Fruit fly (Drosophila melanogaster) whole organism, embryonic: ENCODE results near the gene SclA.

Experiments
- B-H1 ChIP-seq: fragments of 200-800 bp; sonication (Bioruptor generic); IDR thresholded peaks from 3 replicates; pipeline ENCODE4 v1.3.6; 2022; ENCODE audit warnings: missing biosample characterization, missing genetic modification characterization
- CG10147 ChIP-seq: fragments of 200-800 bp; sonication (Bioruptor generic); optimal IDR thresholded peaks from 2 replicates; lab custom pipeline; 2019; ENCODE audit warnings: missing biosample characterization, mild to moderate bottlenecking, missing genetic modification characterization, moderate library complexity
- CG10959 ChIP-seq: fragments of 200-800 bp; sonication (Bioruptor generic); IDR thresholded peaks from 2 replicates; pipeline ENCODE4 v1.3.6; 2022; ENCODE audit warnings: missing biosample characterization, missing genetic modification characterization
- CG10979 ChIP-seq: fragments of 200-800 bp; sonication (Bioruptor generic); optimal IDR thresholded peaks from 2 replicates; lab custom pipeline; 2018; ENCODE audit warnings: missing biosample characterization, mild to moderate bottlenecking, missing genetic modification characterization, moderate library complexity
- CG11456 ChIP-seq: fragments of 200-800 bp; sonication (Bioruptor generic); IDR thresholded peaks from 3 replicates; pipeline ENCODE4 v1.3.6; 2022; ENCODE audit warnings: missing biosample characterization, missing genetic modification characterization
- CG13424 ChIP-seq: fragments of 200-800 bp; sonication (Bioruptor generic); optimal IDR thresholded peaks from 2 replicates; lab custom pipeline; 2019; ENCODE audit warnings: missing biosample characterization, mild to moderate bottlenecking, missing genetic modification characterization, moderate library complexity
- CG13624 ChIP-seq: fragments of 200-800 bp; sonication (Bioruptor generic); optimal IDR thresholded peaks from 2 replicates; lab custom pipeline; 2016; ENCODE audit warnings: missing biosample characterization, missing genetic modification characterization
- CG1832 ChIP-seq: fragments of 200-800 bp; sonication (Bioruptor generic); optimal IDR thresholded peaks from 2 replicates; lab custom pipeline; 2017; ENCODE audit warnings: missing biosample characterization, mild to moderate bottlenecking, missing genetic modification characterization, inconsistent platforms
- CG30020 ChIP-seq: fragments of 200-800 bp; optimal IDR thresholded peaks from 2 replicates; lab custom pipeline; 2019; ENCODE audit warnings: missing biosample characterization, mild to moderate bottlenecking, missing genetic modification characterization, moderate library complexity
- CG3995 ChIP-seq: fragments of 200-800 bp; sonication (Bioruptor generic); optimal IDR thresholded peaks from 3 replicates; lab custom pipeline; 2016; ENCODE audit warnings: missing biosample characterization, missing genetic modification characterization
- CG4617 ChIP-seq: fragments of 200-800 bp; sonication (Bioruptor generic); optimal IDR thresholded peaks from 3 replicates; lab custom pipeline; 2016; ENCODE audit warnings: missing biosample characterization, missing genetic modification characterization, borderline replicate concordance
- CG6765 ChIP-seq: fragments of 200-800 bp; sonication (Bioruptor generic); optimal IDR thresholded peaks from 3 replicates; lab custom pipeline; 2017; ENCODE audit warnings: missing biosample characterization, mild to moderate bottlenecking, missing genetic modification characterization
- CG7372 ChIP-seq: fragments of 200-800 bp; sonication (Bioruptor generic); IDR thresholded peaks from 2 replicates; pipeline ENCODE4 v1.3.6; 2022; ENCODE audit warnings: missing biosample characterization, missing genetic modification characterization
- CG8924 ChIP-seq: fragments of 200-800 bp; optimal IDR thresholded peaks from 3 replicates; lab custom pipeline; 2019; ENCODE audit warnings: missing biosample characterization, mild to moderate bottlenecking, missing genetic modification characterization, moderate library complexity
- CG8944 ChIP-seq: fragments of 200-800 bp; sonication (Bioruptor generic); optimal IDR thresholded peaks from 3 replicates; lab custom pipeline; 2016; ENCODE audit warnings: missing biosample characterization, missing genetic modification characterization
- CTCF ChIP-seq: fragments of 200-800 bp; sonication (Bioruptor generic); optimal IDR thresholded peaks from 2 replicates; lab custom pipeline; 2017; ENCODE audit warnings: missing biosample characterization, mild to moderate bottlenecking, missing genetic modification characterization, moderate library complexity
- Dad ChIP-seq: fragments of 200-800 bp; sonication (Bioruptor generic); optimal IDR thresholded peaks from 3 replicates; lab custom pipeline; 2016; ENCODE audit warnings: missing biosample characterization, missing genetic modification characterization
- Deaf1 ChIP-seq: fragments of 200-800 bp; optimal IDR thresholded peaks from 3 replicates; lab custom pipeline; 2019; ENCODE audit warnings: missing biosample characterization, mild to moderate bottlenecking, missing genetic modification characterization, moderate library complexity
- Dfd ChIP-seq, 2 experiments: fragments of >200 bp; optimal IDR thresholded peaks; 2 replicates each; lab custom pipeline; 2017; ENCODE audit warnings: missing biosample characterization in 2 of 2, missing genetic modification characterization in 2 of 2
- Dip3 ChIP-seq: fragments of 200-800 bp; sonication (Bioruptor generic); optimal IDR thresholded peaks from 3 replicates; lab custom pipeline; 2016; ENCODE audit warnings: missing biosample characterization, missing genetic modification characterization
- Dref ChIP-seq: fragments of 200-800 bp; sonication (Bioruptor generic); IDR thresholded peaks from 2 replicates; pipeline ENCODE4 v1.3.6; 2022; ENCODE audit warnings: missing biosample characterization, missing genetic modification characterization
- Fer2 ChIP-seq: fragments of 200-800 bp; sonication (Bioruptor generic); optimal IDR thresholded peaks from 2 replicates; lab custom pipeline; 2018; ENCODE audit warnings: missing biosample characterization, mild to moderate bottlenecking, missing genetic modification characterization, moderate library complexity
- Hr39 ChIP-seq: fragments of >200 bp; optimal IDR thresholded peaks from 2 replicates; lab custom pipeline; 2017
- Oli ChIP-seq: fragments of 200-800 bp; sonication (Bioruptor generic); optimal IDR thresholded peaks from 2 replicates; lab custom pipeline; 2018; ENCODE audit warnings: missing biosample characterization, mild to moderate bottlenecking, missing genetic modification characterization, moderate library complexity
- PHDP ChIP-seq: fragments of 200-800 bp; sonication (Bioruptor generic); optimal IDR thresholded peaks from 3 replicates; lab custom pipeline; 2018; ENCODE audit warnings: missing biosample characterization, mild to moderate bottlenecking, missing genetic modification characterization, moderate library complexity
- Sox100B ChIP-seq: fragments of 200-800 bp; sonication (Bioruptor generic); optimal IDR thresholded peaks from 3 replicates; lab custom pipeline; 2018; ENCODE audit warnings: missing biosample characterization, mild to moderate bottlenecking, missing genetic modification characterization
- Taf1 ChIP-seq: fragments of 200-800 bp; sonication (Bioruptor generic); IDR thresholded peaks from 2 replicates; pipeline ENCODE4 v1.3.6; 2022; ENCODE audit warnings: missing biosample characterization, missing genetic modification characterization
- YL-1 ChIP-seq: fragments of 200-800 bp; sonication (Bioruptor generic); optimal IDR thresholded peaks from 3 replicates; lab custom pipeline; 2017; ENCODE audit warnings: missing biosample characterization, mild to moderate bottlenecking, missing genetic modification characterization
- ac ChIP-seq: fragments of 200-800 bp; sonication (Bioruptor generic); optimal IDR thresholded peaks from 3 replicates; lab custom pipeline; 2017; ENCODE audit warnings: missing biosample characterization, mild to moderate bottlenecking, missing genetic modification characterization
- btn ChIP-seq: fragments of 200-800 bp; sonication (Bioruptor generic); optimal IDR thresholded peaks from 2 replicates; lab custom pipeline; 2016; ENCODE audit warnings: missing biosample characterization, missing genetic modification characterization
- dmrt99B ChIP-seq: fragments of 200-800 bp; sonication (Bioruptor generic); optimal IDR thresholded peaks from 2 replicates; lab custom pipeline; 2018; ENCODE audit warnings: missing biosample characterization, mild to moderate bottlenecking, missing genetic modification characterization, moderate library complexity
- en ChIP-seq: fragments of 200-800 bp; sonication (Bioruptor generic); optimal IDR thresholded peaks from 2 replicates; lab custom pipeline; 2016; ENCODE audit warnings: missing biosample characterization, missing genetic modification characterization
- eyg ChIP-seq: fragments of 200-800 bp; sonication (Bioruptor generic); optimal IDR thresholded peaks from 3 replicates; lab custom pipeline; 2016; ENCODE audit warnings: missing biosample characterization, missing genetic modification characterization
- fd64A ChIP-seq: fragments of 200-800 bp; sonication (Bioruptor generic); optimal IDR thresholded peaks from 3 replicates; lab custom pipeline; 2018; ENCODE audit warnings: missing biosample characterization, mild to moderate bottlenecking, missing genetic modification characterization
- fu2 ChIP-seq: fragments of 200-800 bp; sonication (Bioruptor generic); optimal IDR thresholded peaks from 2 replicates; lab custom pipeline; 2016; ENCODE audit warnings: missing biosample characterization, missing genetic modification characterization
- gro ChIP-seq: fragments of 200-800 bp; sonication (Bioruptor generic); optimal IDR thresholded peaks from 2 replicates; lab custom pipeline; 2016; ENCODE audit warnings: missing biosample characterization, missing genetic modification characterization
- lola ChIP-seq, 3 experiments: fragments of >200 bp in 2 of 3; fragments of 200-800 bp in 1 of 3; sonication (Bioruptor generic) in 1 of 3; optimal IDR thresholded peaks; 2 replicates each; lab custom pipeline; 2017 to 2019; ENCODE audit warnings: missing biosample characterization in 3 of 3, missing genetic modification characterization in 3 of 3, mild to moderate bottlenecking in 1 of 3, moderate library complexity in 1 of 3
- mld ChIP-seq: fragments of 200-800 bp; sonication (Bioruptor generic); IDR thresholded peaks from 3 replicates; pipeline ENCODE4 v1.3.6; 2022; ENCODE audit warnings: missing biosample characterization, missing genetic modification characterization; ENCODE audit not compliant: partially characterized antibody
- pfk ChIP-seq: fragments of 200-800 bp; sonication (Bioruptor generic); optimal IDR thresholded peaks from 2 replicates; lab custom pipeline; 2018; ENCODE audit warnings: missing biosample characterization, mild to moderate bottlenecking, missing genetic modification characterization, moderate library complexity
- phol ChIP-seq: fragments of 200-800 bp; sonication (Bioruptor generic); optimal IDR thresholded peaks from 3 replicates; lab custom pipeline; 2018; ENCODE audit warnings: missing biosample characterization, mild to moderate bottlenecking, missing genetic modification characterization, moderate library complexity
- pita ChIP-seq: fragments of 200-800 bp; sonication (Bioruptor generic); optimal IDR thresholded peaks from 2 replicates; lab custom pipeline; 2017; ENCODE audit warnings: missing biosample characterization, mild to moderate bottlenecking, missing genetic modification characterization
- pzg ChIP-seq: fragments of 200-800 bp; sonication (Bioruptor generic); optimal IDR thresholded peaks from 3 replicates; lab custom pipeline; 2018; ENCODE audit warnings: missing biosample characterization, mild to moderate bottlenecking, missing genetic modification characterization, moderate library complexity
- salm ChIP-seq: fragments of 200-800 bp; sonication (Bioruptor generic); optimal IDR thresholded peaks from 2 replicates; lab custom pipeline; 2018; ENCODE audit warnings: missing biosample characterization, mild to moderate bottlenecking, missing genetic modification characterization
- sc ChIP-seq, 3 experiments: fragments of >200 bp in 2 of 3; fragments of 200-800 bp in 1 of 3; sonication (Bioruptor generic) in 1 of 3; optimal IDR thresholded peaks; 2 replicates in 2 of 3; 3 replicates in 1 of 3; lab custom pipeline; 2017; ENCODE audit warnings: mild to moderate bottlenecking in 1 of 3, missing biosample characterization in 1 of 3, missing genetic modification characterization in 1 of 3, missing genetic modification reagents in 1 of 3
- sens-2 ChIP-seq: fragments of 200-800 bp; sonication (Bioruptor generic); IDR thresholded peaks from 2 replicates; pipeline ENCODE4 v1.3.6; 2022; ENCODE audit warnings: missing biosample characterization, missing genetic modification characterization
- so ChIP-seq: fragments of 200-800 bp; sonication (Bioruptor generic); IDR thresholded peaks from 3 replicates; pipeline ENCODE4 v1.3.6; 2022; ENCODE audit warnings: missing biosample characterization, missing genetic modification characterization
- sob ChIP-seq: fragments of 200-800 bp; sonication (Bioruptor generic); IDR thresholded peaks from 2 replicates; pipeline ENCODE4 v1.3.6; 2022; ENCODE audit warnings: missing biosample characterization, missing genetic modification characterization
- sqz ChIP-seq: fragments of 200-800 bp; sonication (Bioruptor generic); optimal IDR thresholded peaks from 3 replicates; lab custom pipeline; 2018; ENCODE audit warnings: missing biosample characterization, mild to moderate bottlenecking, missing genetic modification characterization
- tin ChIP-seq: fragments of 200-800 bp; sonication (Bioruptor generic); optimal IDR thresholded peaks from 3 replicates; lab custom pipeline; 2016; ENCODE audit warnings: missing biosample characterization, missing genetic modification characterization

SclA gene

dm6 chr2L:16887660-16888573 is 50.1 kb downstream of the SclA start, which contains the start of the genes osi and tweek (continued):
- TF ChIP-seq phol (tag; lab: Kevin White, UChicago) (peak; percentile 72), CG8924 (tag; lab: Kevin White, UChicago) (peak; percentile 66), Dref (peak; percentile 40), tin (GFP tag; lab: Kevin White, UChicago) (peak; percentile 57), PHDP (tag; lab: Kevin White, UChicago) (no peak), lola (GFP tag; optimal IDR thresholded peaks at IDR 0.05; lab: Kevin White, UChicago) (peak in 1 of 3 experiments; percentile 78), sens-2 (GFP tag; lab: Robert Waterston, UW) (no peak), sqz (GFP tag; lab: Kevin White, UChicago) (no peak), CG13624 (no peak), pzg (GFP tag; lab: Kevin White, UChicago) (peak; percentile 64), CG7372 (GFP tag; lab: Robert Waterston, UW) (0 out of 2 replicates have a peak, but pooled peaks have one; percentile 9), mld (GFP tag; lab: Robert Waterston, UW) (no peak; the same call in 1 of the 3 replicates), CG10979 (tag; lab: Kevin White, UChicago) (peak; percentile 8), Fer2 (tag; lab: Kevin White, UChicago) (peak; percentile 0), Hr39 (lab: Kevin White, UChicago) (no peak), fu2 (GFP tag; lab: Kevin White, UChicago) (peak; percentile 56), so (no peak), sc (optimal IDR thresholded peaks at IDR 0.05; lab: Kevin White, UChicago) (no peak), sc (GFP tag; optimal IDR thresholded peaks at IDR 0.05; lab: Kevin White, UChicago) (peak; percentile 22), CG13424 (tag; lab: Kevin White, UChicago) (peak; percentile 75), CG6765 (no peak), CG3995 (GFP tag; lab: Kevin White, UChicago) (peak; percentile 94), gro (GFP tag; lab: Kevin White, UChicago) (no peak), CG11456 (GFP tag; lab: Robert Waterston, UW) (peak; percentile 68; the same call in 2 of the 3 replicates), pfk (GFP tag; lab: Kevin White, UChicago) (no peak), ac (GFP tag; lab: Kevin White, UChicago) (no peak), Taf1 (GFP tag; lab: Robert Waterston, UW) (no peak), Dip3 (GFP tag; lab: Kevin White, UChicago) (peak; percentile 11), CG30020 (no peak), CG10147 (GFP tag; lab: Kevin White, UChicago) (no peak), pita (GFP tag; lab: Kevin White, UChicago) (no peak), Sox100B (GFP tag; lab: Kevin White, UChicago) (no peak), Dfd (GFP tag; optimal IDR thresholded peaks at IDR 0.05; lab: Kevin White, UChicago) (no peak), CG1832 (no peak), Oli (peak; percentile 48), YL-1 (GFP tag; lab: Kevin White, UChicago) (peak; percentile 38), sob (GFP tag; lab: Robert Waterston, UW) (0 out of 2 replicates have a peak, but pooled peaks have one; percentile 52), salm (tag; lab: Kevin White, UChicago) (no peak), btn (GFP tag; lab: Kevin White, UChicago) (no peak), dmrt99B (tag; lab: Kevin White, UChicago) (no peak), Dad (GFP tag; lab: Kevin White, UChicago) (peak; percentile 10), Deaf1 (tag; lab: Kevin White, UChicago) (peak; percentile 3), CG4617 (peak; percentile 5), eyg (GFP tag; lab: Kevin White, UChicago) (no peak), B-H1 (GFP tag; lab: Robert Waterston, UW) (no peak; the same call in 2 of the 3 replicates), en (GFP tag; lab: Kevin White, UChicago) (no peak), CTCF (GFP tag; lab: Kevin White, UChicago) (no peak), CG8944 (GFP tag; lab: Kevin White, UChicago) (peak; percentile 55), fd64A (GFP tag; lab: Kevin White, UChicago) (no peak), CG10959 (GFP tag; lab: Robert Waterston, UW) (no peak)
